Worm (Caenorhabditis elegans) whole organism, mixed stage, embryonic: ENCODE measurements around the gene sdz-31.

Experiments used
- M03D4.4 ChIP-seq: sonication (generic microtip); optimal IDR thresholded peaks from 2 replicates; lab custom pipeline; 2017; ENCODE audit warnings: mild to moderate bottlenecking, missing genetic modification characterization, missing compliant biosample characterization
- bed-3 ChIP-seq: fragments of 200-800 bp; sonication (Bioruptor generic); optimal IDR thresholded peaks from 3 replicates; lab custom pipeline; 2018; ENCODE audit warnings: mild to moderate bottlenecking, missing genetic modification characterization, moderate library complexity, missing compliant biosample characterization
- blmp-1 ChIP-seq: fragments of 150-350 bp; optimal IDR thresholded peaks from 2 replicates; lab custom pipeline; 2014; ENCODE audit warnings: missing biosample characterization, missing genetic modification characterization
- ceh-39 ChIP-seq: fragments of 150-350 bp; optimal IDR thresholded peaks from 2 replicates; lab custom pipeline; 2014; ENCODE audit warnings: missing biosample characterization, missing genetic modification characterization
- ceh-43 ChIP-seq: fragments of 200-800 bp; sonication (Bioruptor generic); optimal IDR thresholded peaks from 2 replicates; lab custom pipeline; 2018; ENCODE audit warnings: mild to moderate bottlenecking, missing genetic modification characterization, moderate library complexity, missing compliant biosample characterization
- ceh-83 ChIP-seq: fragments of 200-800 bp; sonication (Bioruptor generic); optimal IDR thresholded peaks from 2 replicates; lab custom pipeline; 2018; ENCODE audit warnings: mild to moderate bottlenecking, missing genetic modification characterization, missing compliant biosample characterization
- ces-1 ChIP-seq: fragments of 150-350 bp; optimal IDR thresholded peaks from 2 replicates; lab custom pipeline; 2014; ENCODE audit warnings: missing biosample characterization, missing genetic modification reagents, missing genetic modification characterization
- cnd-1 ChIP-seq: fragments of 200-800 bp; sonication (Bioruptor generic); optimal IDR thresholded peaks from 2 replicates; lab custom pipeline; 2018; ENCODE audit warnings: mild to moderate bottlenecking, missing genetic modification characterization, missing compliant biosample characterization
- drap-1 ChIP-seq: fragments of 200-800 bp; sonication (Bioruptor generic); optimal IDR thresholded peaks from 3 replicates; lab custom pipeline; 2018; ENCODE audit warnings: mild to moderate bottlenecking, missing genetic modification characterization, missing compliant biosample characterization
- elt-1 ChIP-seq: sonication (generic microtip); optimal IDR thresholded peaks from 2 replicates; lab custom pipeline; 2017; ENCODE audit warnings: missing genetic modification characterization, mild to moderate bottlenecking, missing compliant biosample characterization, antibody characterized with exemption, moderate library complexity, borderline replicate concordance; ENCODE audit not compliant: insufficient read depth
- elt-3 ChIP-seq: fragments of 150-350 bp; optimal IDR thresholded peaks from 2 replicates; lab custom pipeline; 2014; ENCODE audit warnings: missing biosample characterization, missing genetic modification characterization
- flh-1 ChIP-seq: fragments of 200-800 bp; sonication (Bioruptor generic); optimal IDR thresholded peaks from 2 replicates; lab custom pipeline; 2018; ENCODE audit warnings: mild to moderate bottlenecking, missing genetic modification characterization, moderate library complexity, missing compliant biosample characterization
- ham-2 ChIP-seq: fragments of 200-800 bp; sonication (Bioruptor generic); optimal IDR thresholded peaks from 2 replicates; lab custom pipeline; 2018; ENCODE audit warnings: mild to moderate bottlenecking, missing genetic modification characterization, missing compliant biosample characterization
- lin-13 ChIP-seq: fragments of 150-350 bp; optimal IDR thresholded peaks from 2 replicates; lab custom pipeline; 2014; ENCODE audit warnings: missing biosample characterization, missing genetic modification characterization
- lin-32 ChIP-seq: fragments of 200-800 bp; sonication (Bioruptor generic); optimal IDR thresholded peaks from 2 replicates; lab custom pipeline; 2018; ENCODE audit warnings: mild to moderate bottlenecking, missing genetic modification characterization, missing compliant biosample characterization
- lsy-2 ChIP-seq: fragments of 150-350 bp; optimal IDR thresholded peaks from 2 replicates; lab custom pipeline; 2014; ENCODE audit warnings: missing biosample characterization, missing genetic modification characterization
- mab-5 ChIP-seq: fragments of 150-350 bp; optimal IDR thresholded peaks from 2 replicates; lab custom pipeline; 2014; ENCODE audit warnings: missing biosample characterization, missing genetic modification characterization
- mep-1 ChIP-seq: fragments of 150-350 bp; optimal IDR thresholded peaks from 2 replicates; lab custom pipeline; 2017; ENCODE audit warnings: missing biosample characterization, missing genetic modification reagents, missing genetic modification characterization, inconsistent platforms
- mls-2 ChIP-seq: sonication (generic microtip); optimal IDR thresholded peaks from 2 replicates; lab custom pipeline; 2016; ENCODE audit warnings: mild to moderate bottlenecking, missing genetic modification characterization, moderate library complexity, missing compliant biosample characterization
- nhr-12 ChIP-seq: fragments of 150-350 bp; optimal IDR thresholded peaks from 2 replicates; lab custom pipeline; 2014; ENCODE audit warnings: missing biosample characterization, missing genetic modification characterization
- nhr-2 ChIP-seq: fragments of 150-350 bp; optimal IDR thresholded peaks from 2 replicates; lab custom pipeline; 2014; ENCODE audit warnings: missing biosample characterization, missing genetic modification characterization
- nhr-237 ChIP-seq: fragments of 150-350 bp; optimal IDR thresholded peaks from 2 replicates; lab custom pipeline; 2014; ENCODE audit warnings: missing biosample characterization, missing genetic modification characterization
- nhr-76 ChIP-seq: sonication (generic microtip); optimal IDR thresholded peaks from 2 replicates; lab custom pipeline; 2017; ENCODE audit warnings: missing biosample characterization, missing genetic modification characterization
- pha-4 ChIP-seq: fragments of 150-350 bp; optimal IDR thresholded peaks from 2 replicates; lab custom pipeline; 2018; ENCODE audit warnings: missing biosample characterization, missing genetic modification reagents, missing genetic modification characterization
- sem-2 ChIP-seq: fragments of 200-800 bp; sonication (Bioruptor generic); optimal IDR thresholded peaks from 2 replicates; lab custom pipeline; 2018; ENCODE audit warnings: mild to moderate bottlenecking, missing genetic modification characterization, missing compliant biosample characterization
- sptf-1 ChIP-seq: sonication (generic microtip); optimal IDR thresholded peaks from 2 replicates; lab custom pipeline; 2017; ENCODE audit warnings: mild to moderate bottlenecking, missing genetic modification characterization, moderate library complexity, missing compliant biosample characterization
- tbx-8 ChIP-seq: fragments of 200-800 bp; sonication (Bioruptor generic); optimal IDR thresholded peaks from 2 replicates; lab custom pipeline; 2018; ENCODE audit warnings: mild to moderate bottlenecking, missing genetic modification characterization, moderate library complexity, missing compliant biosample characterization
- unc-39 ChIP-seq: fragments of 150-350 bp; optimal IDR thresholded peaks from 2 replicates; lab custom pipeline; 2014; ENCODE audit warnings: missing biosample characterization, missing genetic modification characterization
- unc-62 ChIP-seq: fragments of 150-350 bp; optimal IDR thresholded peaks from 2 replicates; lab custom pipeline; 2014; ENCODE audit warnings: missing biosample characterization, missing genetic modification reagents, missing genetic modification characterization
- zip-8 ChIP-seq: fragments of 150-350 bp; optimal IDR thresholded peaks from 2 replicates; lab custom pipeline; 2014; ENCODE audit warnings: missing biosample characterization, missing genetic modification characterization
- ztf-11 ChIP-seq: fragments of 150-350 bp; optimal IDR thresholded peaks from 2 replicates; lab custom pipeline; 2014; ENCODE audit warnings: missing biosample characterization, missing genetic modification characterization

The sdz-31 gene

ce11 chrV:9879867-9880266 is at the start of gene sdz-31:
Gene sdz-31 (plus strand): TSS chrV:9880167.
- TF ChIP-seq mls-2 (tag; lab: Kevin White, UChicago) (no peak), nhr-237 (tag; lab: Kevin White, UChicago) (no peak), flh-1 (no peak), lsy-2 (tag; lab: Kevin White, UChicago) (no peak), M03D4.4 (tag; lab: Kevin White, UChicago) (no peak), nhr-76 (no peak), elt-3 (tag; lab: Kevin White, UChicago) (no peak), sem-2 (GFP tag; lab: Kevin White, UChicago) (no peak), cnd-1 (tag; lab: Kevin White, UChicago) (no peak), sptf-1 (tag; lab: Kevin White, UChicago) (no peak), ham-2 (GFP tag; lab: Kevin White, UChicago) (no peak), bed-3 (GFP tag; lab: Kevin White, UChicago) (no peak), nhr-12 (no peak), unc-62 (GFP tag; lab: Kevin White, UChicago) (no peak), ceh-83 (no peak), ceh-39 (tag; lab: Kevin White, UChicago) (no peak), tbx-8 (GFP tag; lab: Kevin White, UChicago) (no peak), pha-4 (tag; lab: Kevin White, UChicago) (no peak), ces-1 (GFP tag; lab: Kevin White, UChicago) (no peak)

ce11 chrV:9833900-9834299 is 46.1 kb upstream of the sdz-31 start, which contains the start of gene sru-40:
Gene sru-40 (minus strand): TSS chrV:9834000.
- TF ChIP-seq unc-62 (GFP tag; lab: Kevin White, UChicago) (no peak), zip-8 (tag; lab: Kevin White, UChicago) (peak; percentile 46)
- TF ChIP-seq, all 35 proteins: peak for 1

ce11 chrV:9835945-9836344 is 44.0 kb upstream of the sdz-31 start, which contains the start of gene sru-38:
Gene sru-38 (minus strand): TSS chrV:9836045.
- TF ChIP-seq blmp-1 (tag; lab: Kevin White, UChicago) (no peak), nhr-2 (no peak), mls-2 (tag; lab: Kevin White, UChicago) (no peak), ceh-39 (tag; lab: Kevin White, UChicago) (no peak), mep-1 (tag; lab: Kevin White, UChicago) (no peak), ces-1 (GFP tag; lab: Kevin White, UChicago) (no peak), elt-1 (no peak), sem-2 (GFP tag; lab: Kevin White, UChicago) (no peak), ham-2 (GFP tag; lab: Kevin White, UChicago) (no peak), elt-3 (tag; lab: Kevin White, UChicago) (no peak), lin-13 (tag; lab: Kevin White, UChicago) (no peak), unc-39 (tag; lab: Kevin White, UChicago) (no peak), lsy-2 (tag; lab: Kevin White, UChicago) (no peak), ztf-11 (tag; lab: Kevin White, UChicago) (no peak), pha-4 (tag; lab: Kevin White, UChicago) (no peak), nhr-237 (tag; lab: Kevin White, UChicago) (no peak), drap-1 (GFP tag; lab: Kevin White, UChicago) (no peak), nhr-76 (no peak), ceh-43 (GFP tag; lab: Kevin White, UChicago) (no peak), cnd-1 (tag; lab: Kevin White, UChicago) (no peak)

- TF ChIP-seq zip-8 (tag; lab: Kevin White, UChicago): no peak
- no peak for TF ChIP-seq ham-2 (GFP tag; lab: Kevin White, UChicago)
- TF ChIP-seq mep-1 (tag; lab: Kevin White, UChicago): no peak
- TF ChIP-seq elt-3 (tag; lab: Kevin White, UChicago): no peak
These were observed 42.3 kb upstream of the sdz-31 start, which contains the start of gene srsx-21 for ce11 chrV:9837679-9838078. Gene srsx-21 (plus strand): TSS chrV:9837979.

- TF ChIP-seq mab-5: no peak
- TF ChIP-seq zip-8 (tag; lab: Kevin White, UChicago): no peak
- TF ChIP-seq sptf-1 (tag; lab: Kevin White, UChicago): no peak
- TF ChIP-seq pha-4 (tag; lab: Kevin White, UChicago): no peak
- TF ChIP-seq nhr-237 (tag; lab: Kevin White, UChicago): no peak
- no peak for TF ChIP-seq nhr-12
- TF ChIP-seq ceh-83: no peak
- no peak for TF ChIP-seq unc-39 (tag; lab: Kevin White, UChicago)
- TF ChIP-seq ztf-11 (tag; lab: Kevin White, UChicago): no peak
- TF ChIP-seq lin-32 (GFP tag; lab: Kevin White, UChicago): no peak
- TF ChIP-seq ham-2 (GFP tag; lab: Kevin White, UChicago): no peak
These were observed 38.6 kb upstream of the sdz-31 start, which contains the start of gene sru-36 for ce11 chrV:9841376-9841775. Gene sru-36 (plus strand): TSS chrV:9841676.
